Fruit fly (Drosophila melanogaster) whole organism, embryonic: ENCODE results near the gene Jupiter.

ENCODE experiments used
- Abd-B ChIP-seq: fragments of 200-800 bp; sonication (Bioruptor generic); optimal IDR thresholded peaks from 2 replicates; lab custom pipeline; 2018; ENCODE audit warnings: missing biosample characterization, mild to moderate bottlenecking, missing genetic modification characterization, moderate library complexity
- CG1024 ChIP-seq: fragments of 200-800 bp; sonication (Bioruptor generic); IDR thresholded peaks from 2 replicates; pipeline ENCODE4 v1.3.6; 2022; ENCODE audit warnings: missing biosample characterization, missing genetic modification characterization
- CG11456 ChIP-seq: fragments of 200-800 bp; sonication (Bioruptor generic); IDR thresholded peaks from 3 replicates; pipeline ENCODE4 v1.3.6; 2022; ENCODE audit warnings: missing biosample characterization, missing genetic modification characterization
- CG1647 ChIP-seq: fragments of 200-800 bp; sonication (Bioruptor generic); optimal IDR thresholded peaks from 3 replicates; lab custom pipeline; 2016; ENCODE audit warnings: missing biosample characterization, missing genetic modification characterization
- CG7928 ChIP-seq: fragments of 200-800 bp; sonication (Bioruptor generic); optimal IDR thresholded peaks from 2 replicates; lab custom pipeline; 2017; ENCODE audit warnings: missing biosample characterization, mild to moderate bottlenecking, missing genetic modification characterization
- CG8944 ChIP-seq: fragments of 200-800 bp; sonication (Bioruptor generic); optimal IDR thresholded peaks from 3 replicates; lab custom pipeline; 2016; ENCODE audit warnings: missing biosample characterization, missing genetic modification characterization
- NC2β ChIP-seq: fragments of 200-800 bp; sonication (Bioruptor generic); optimal IDR thresholded peaks from 2 replicates; lab custom pipeline; 2016; ENCODE audit warnings: missing biosample characterization, missing genetic modification characterization
- Stat92E ChIP-seq, 3 experiments: fragments of >200 bp in 2 of 3; fragments of 200-800 bp in 1 of 3; sonication (Bioruptor generic) in 1 of 3; optimal IDR thresholded peaks; 2 replicates each; lab custom pipeline; 2017 to 2019; ENCODE audit warnings: missing biosample characterization in 3 of 3, missing genetic modification characterization in 3 of 3, mild to moderate bottlenecking in 1 of 3, moderate library complexity in 1 of 3
- en ChIP-seq: fragments of 200-800 bp; sonication (Bioruptor generic); optimal IDR thresholded peaks from 2 replicates; lab custom pipeline; 2016; ENCODE audit warnings: missing biosample characterization, missing genetic modification characterization

- TF ChIP-seq CG1647 (GFP tag; lab: Kevin White, UChicago), result no peak
- no peak for TF ChIP-seq en (GFP tag; lab: Kevin White, UChicago)
- no peak for TF ChIP-seq CG7928 (GFP tag; lab: Kevin White, UChicago)
- TF ChIP-seq CG8944, result no peak
- no peak for TF ChIP-seq NC2β (GFP tag; lab: Kevin White, UChicago)
- TF ChIP-seq CG11456, result no peak
- no peak for TF ChIP-seq Stat92E (GFP tag; optimal IDR thresholded peaks at IDR 0.05; lab: Kevin White, UChicago)
- no peak for TF ChIP-seq Abd-B (GFP tag; lab: Kevin White, UChicago)
- TF ChIP-seq CG1024 (GFP tag; lab: Robert Waterston, UW), result no peak
Observed at dm6 chr3R:11648356-11649355, 28.9 kb upstream of the Jupiter start.
